Fruit fly (Drosophila melanogaster) whole organism, prepupa: ENCODE measurements around the gene CG33325.
A peak's percentile ranks its signal among the peaks of the same experiment; 100 is the strongest.

Experiments
- CG10669 ChIP-seq: fragments of 200-800 bp; sonication (Bioruptor generic); optimal IDR thresholded peaks from 3 replicates; lab custom pipeline; 2018; ENCODE audit warnings: missing biosample characterization, mild to moderate bottlenecking, missing genetic modification characterization, moderate library complexity
- CG11294 ChIP-seq: fragments of 200-800 bp; sonication (Bioruptor generic); IDR thresholded peaks from 2 replicates; pipeline ENCODE4 v1.3.6; 2022; ENCODE audit warnings: missing biosample characterization, missing genetic modification characterization
- CG15336 ChIP-seq: fragments of 200-800 bp; sonication (Bioruptor generic); IDR thresholded peaks from 2 replicates; pipeline ENCODE4 v1.3.6; 2022; ENCODE audit warnings: missing biosample characterization, missing genetic modification characterization
- CG16779 ChIP-seq: fragments of 200-800 bp; sonication (Bioruptor generic); optimal IDR thresholded peaks from 3 replicates; lab custom pipeline; 2017; ENCODE audit warnings: missing biosample characterization, mild to moderate bottlenecking, missing genetic modification characterization
- CG3032 ChIP-seq: fragments of 200-800 bp; optimal IDR thresholded peaks from 2 replicates; lab custom pipeline; 2019; ENCODE audit warnings: missing biosample characterization, mild to moderate bottlenecking, missing genetic modification characterization, moderate library complexity
- CG31627 ChIP-seq: fragments of 200-800 bp; sonication (Bioruptor generic); optimal IDR thresholded peaks from 3 replicates; lab custom pipeline; 2016; ENCODE audit warnings: missing biosample characterization, missing genetic modification characterization
- CG32006 ChIP-seq: fragments of 200-800 bp; sonication (Bioruptor generic); optimal IDR thresholded peaks from 3 replicates; lab custom pipeline; 2017; ENCODE audit warnings: missing biosample characterization, mild to moderate bottlenecking, missing genetic modification characterization
- CG3919 ChIP-seq: fragments of 200-800 bp; sonication (Bioruptor generic); optimal IDR thresholded peaks from 3 replicates; lab custom pipeline; 2016; ENCODE audit warnings: missing biosample characterization, missing genetic modification characterization
- CG6163 ChIP-seq: fragments of 200-800 bp; sonication (Bioruptor generic); IDR thresholded peaks from 3 replicates; pipeline ENCODE4 v1.3.6; 2022; ENCODE audit warnings: missing biosample characterization, missing genetic modification characterization
- CG6792 ChIP-seq: fragments of 200-800 bp; sonication (Bioruptor generic); optimal IDR thresholded peaks from 3 replicates; lab custom pipeline; 2016; ENCODE audit warnings: missing biosample characterization, missing genetic modification characterization
- CG6854 ChIP-seq: fragments of 200-800 bp; sonication (Bioruptor generic); optimal IDR thresholded peaks from 2 replicates; lab custom pipeline; 2017; ENCODE audit warnings: missing biosample characterization, mild to moderate bottlenecking, missing genetic modification characterization
- CG8119 ChIP-seq: fragments of 200-800 bp; sonication (Bioruptor generic); IDR thresholded peaks from 3 replicates; pipeline ENCODE4 v1.3.6; 2022; ENCODE audit warnings: missing biosample characterization, missing genetic modification characterization
- CG8319 ChIP-seq: fragments of 200-800 bp; sonication (Bioruptor generic); optimal IDR thresholded peaks from 3 replicates; lab custom pipeline; 2016; ENCODE audit warnings: missing biosample characterization, missing genetic modification characterization
- CG8632 ChIP-seq: fragments of 200-800 bp; sonication (Bioruptor generic); optimal IDR thresholded peaks from 3 replicates; lab custom pipeline; 2016; ENCODE audit warnings: missing biosample characterization, missing genetic modification characterization
- CG9139 ChIP-seq: fragments of 200-800 bp; sonication (Bioruptor generic); optimal IDR thresholded peaks from 3 replicates; lab custom pipeline; 2017; ENCODE audit warnings: missing biosample characterization, mild to moderate bottlenecking, missing genetic modification characterization
- Eip75B ChIP-seq: fragments of 200-800 bp; sonication (Bioruptor generic); optimal IDR thresholded peaks from 3 replicates; lab custom pipeline; 2016; ENCODE audit warnings: missing biosample characterization, missing genetic modification characterization
- Eip93F ChIP-seq: fragments of 200-800 bp; sonication (Bioruptor generic); optimal IDR thresholded peaks from 2 replicates; lab custom pipeline; 2016; ENCODE audit warnings: missing biosample characterization, mild to moderate bottlenecking, missing genetic modification characterization
- Ets21C ChIP-seq: fragments of 200-800 bp; sonication (Bioruptor generic); optimal IDR thresholded peaks from 3 replicates; lab custom pipeline; 2016; ENCODE audit warnings: missing biosample characterization, missing genetic modification characterization
- Ets96B ChIP-seq: fragments of 200-800 bp; optimal IDR thresholded peaks from 2 replicates; lab custom pipeline; 2019; ENCODE audit warnings: missing biosample characterization, mild to moderate bottlenecking, missing genetic modification characterization, moderate library complexity
- Gug ChIP-seq: fragments of 200-800 bp; sonication (Bioruptor generic); IDR thresholded peaks from 2 replicates; pipeline ENCODE4 v1.3.6; 2022; ENCODE audit warnings: missing biosample characterization, missing genetic modification characterization
- Hr39 ChIP-seq: fragments of 200-800 bp; sonication (Bioruptor generic); optimal IDR thresholded peaks from 2 replicates; lab custom pipeline; 2016; ENCODE audit warnings: missing biosample characterization, missing genetic modification characterization
- Hr4 ChIP-seq: fragments of 200-800 bp; sonication (Bioruptor generic); optimal IDR thresholded peaks from 3 replicates; lab custom pipeline; 2016; ENCODE audit warnings: missing biosample characterization, missing genetic modification characterization
- Lpt ChIP-seq: fragments of 200-800 bp; sonication (Bioruptor generic); optimal IDR thresholded peaks from 3 replicates; lab custom pipeline; 2016; ENCODE audit warnings: missing biosample characterization, missing genetic modification characterization
- Met ChIP-seq: fragments of 200-800 bp; sonication (Bioruptor generic); optimal IDR thresholded peaks from 3 replicates; lab custom pipeline; 2016; ENCODE audit warnings: missing biosample characterization, missing genetic modification characterization
- OdsH ChIP-seq: fragments of 200-800 bp; sonication (Bioruptor generic); optimal IDR thresholded peaks from 3 replicates; lab custom pipeline; 2016; ENCODE audit warnings: missing biosample characterization, missing genetic modification characterization
- Smox ChIP-seq: fragments of 200-800 bp; sonication (Bioruptor generic); optimal IDR thresholded peaks from 3 replicates; lab custom pipeline; 2016; ENCODE audit warnings: missing biosample characterization, missing genetic modification characterization
- Sox102F ChIP-seq: fragments of 200-800 bp; sonication (Bioruptor generic); optimal IDR thresholded peaks from 2 replicates; lab custom pipeline; 2016; ENCODE audit warnings: missing biosample characterization, mild to moderate bottlenecking, missing genetic modification characterization
- Sox14 ChIP-seq: fragments of 200-800 bp; sonication (Bioruptor generic); optimal IDR thresholded peaks from 3 replicates; lab custom pipeline; 2016; ENCODE audit warnings: missing biosample characterization, missing genetic modification characterization
- Sox15 ChIP-seq: fragments of 200-800 bp; sonication (Bioruptor generic); optimal IDR thresholded peaks from 3 replicates; lab custom pipeline; 2016; ENCODE audit warnings: missing biosample characterization, missing genetic modification characterization
- achi ChIP-seq: fragments of 200-800 bp; sonication (Bioruptor generic); optimal IDR thresholded peaks from 3 replicates; lab custom pipeline; 2016; ENCODE audit warnings: missing biosample characterization, missing genetic modification characterization
- acj6 ChIP-seq: fragments of 200-800 bp; sonication (Bioruptor generic); optimal IDR thresholded peaks from 3 replicates; lab custom pipeline; 2016; ENCODE audit warnings: missing biosample characterization, missing genetic modification characterization
- cyc ChIP-seq: fragments of 200-800 bp; sonication (Bioruptor generic); optimal IDR thresholded peaks from 3 replicates; lab custom pipeline; 2016; ENCODE audit warnings: missing biosample characterization, missing genetic modification characterization
- dac ChIP-seq: fragments of 200-800 bp; sonication (Bioruptor generic); optimal IDR thresholded peaks from 2 replicates; lab custom pipeline; 2017; ENCODE audit warnings: missing biosample characterization, mild to moderate bottlenecking, missing genetic modification characterization
- dsx ChIP-seq: fragments of 200-800 bp; optimal IDR thresholded peaks from 3 replicates; lab custom pipeline; 2019; ENCODE audit warnings: missing biosample characterization, mild to moderate bottlenecking, missing genetic modification characterization, moderate library complexity; ENCODE audit not compliant: poor library complexity, severe bottlenecking
- eg ChIP-seq: fragments of 200-800 bp; sonication (Bioruptor generic); IDR thresholded peaks from 3 replicates; pipeline ENCODE4 v1.3.6; 2022; ENCODE audit warnings: missing biosample characterization, missing genetic modification characterization
- esn ChIP-seq: fragments of 200-800 bp; sonication (Bioruptor generic); optimal IDR thresholded peaks from 2 replicates; lab custom pipeline; 2016; ENCODE audit warnings: missing biosample characterization, mild to moderate bottlenecking, missing genetic modification characterization, moderate library complexity
- fd59A ChIP-seq: fragments of 200-800 bp; sonication (Bioruptor generic); optimal IDR thresholded peaks from 2 replicates; lab custom pipeline; 2017; ENCODE audit warnings: missing biosample characterization, mild to moderate bottlenecking, missing genetic modification characterization, missing genetic modification reagents
- fd85E ChIP-seq: fragments of 200-800 bp; sonication (Bioruptor generic); optimal IDR thresholded peaks from 3 replicates; lab custom pipeline; 2016; ENCODE audit warnings: missing biosample characterization, missing genetic modification characterization
- fkh ChIP-seq: fragments of 200-800 bp; sonication (Bioruptor generic); optimal IDR thresholded peaks from 3 replicates; lab custom pipeline; 2017; ENCODE audit warnings: missing biosample characterization, mild to moderate bottlenecking, missing genetic modification characterization, moderate library complexity
- lz ChIP-seq: fragments of 200-800 bp; sonication (Bioruptor generic); optimal IDR thresholded peaks from 3 replicates; lab custom pipeline; 2016; ENCODE audit warnings: missing biosample characterization, missing genetic modification characterization
- net ChIP-seq: fragments of 200-800 bp; sonication (Bioruptor generic); optimal IDR thresholded peaks from 3 replicates; lab custom pipeline; 2016; ENCODE audit warnings: missing biosample characterization, missing genetic modification characterization
- spab ChIP-seq: fragments of 200-800 bp; sonication (Bioruptor generic); optimal IDR thresholded peaks from 2 replicates; lab custom pipeline; 2017; ENCODE audit warnings: missing biosample characterization, mild to moderate bottlenecking, missing genetic modification characterization, missing genetic modification reagents
- svp ChIP-seq: fragments of 200-800 bp; sonication (Bioruptor generic); peaks from one replicate; lab custom pipeline; 2016; ENCODE audit warnings: missing biosample characterization, missing genetic modification characterization
- topi ChIP-seq: fragments of 200-800 bp; sonication (Bioruptor generic); optimal IDR thresholded peaks from 3 replicates; lab custom pipeline; 2016; ENCODE audit warnings: missing biosample characterization, missing genetic modification characterization
- vri ChIP-seq: fragments of 200-800 bp; sonication (Bioruptor generic); optimal IDR thresholded peaks from 3 replicates; lab custom pipeline; 2016; ENCODE audit warnings: missing biosample characterization, mild to moderate bottlenecking, missing genetic modification characterization

Gene CG33325

dm6 chr3R:8699230-8699629, 19.4 kb upstream of the CG33325 start:
- TF ChIP-seq Sox15 (no peak), dac (GFP tag; lab: Kevin White, UChicago) (no peak), CG6163 (GFP tag; lab: Robert Waterston, UW) (no peak), achi (GFP tag; lab: Kevin White, UChicago) (no peak), CG8319 (GFP tag; lab: Kevin White, UChicago) (no peak), CG32006 (GFP tag; lab: Kevin White, UChicago) (no peak), Met (GFP tag; lab: Kevin White, UChicago) (no peak), Ets96B (tag; lab: Kevin White, UChicago) (no peak), Sox14 (GFP tag; lab: Kevin White, UChicago) (no peak), Eip93F (GFP tag; lab: Kevin White, UChicago) (no peak), cyc (GFP tag; lab: Kevin White, UChicago) (no peak), eg (no peak), svp (GFP tag; lab: Kevin White, UChicago) (no peak), Lpt (GFP tag; lab: Kevin White, UChicago) (no peak)

- TF ChIP-seq CG6854 (GFP tag; lab: Kevin White, UChicago) (no peak), fd59A (GFP tag; lab: Kevin White, UChicago) (no peak), Hr39 (GFP tag; lab: Kevin White, UChicago) (no peak), Met (GFP tag; lab: Kevin White, UChicago) (no peak), CG10669 (GFP tag; lab: Kevin White, UChicago) (no peak), Gug (no peak)
- TF ChIP-seq, all 60 proteins: peak for 0
Measured at dm6 chr3R:8697772-8698259, 18.0 kb upstream of the CG33325 start, which contains the start of gene hb. TSS of gene hb (minus strand) at chr3R:8697822.

DNA sequence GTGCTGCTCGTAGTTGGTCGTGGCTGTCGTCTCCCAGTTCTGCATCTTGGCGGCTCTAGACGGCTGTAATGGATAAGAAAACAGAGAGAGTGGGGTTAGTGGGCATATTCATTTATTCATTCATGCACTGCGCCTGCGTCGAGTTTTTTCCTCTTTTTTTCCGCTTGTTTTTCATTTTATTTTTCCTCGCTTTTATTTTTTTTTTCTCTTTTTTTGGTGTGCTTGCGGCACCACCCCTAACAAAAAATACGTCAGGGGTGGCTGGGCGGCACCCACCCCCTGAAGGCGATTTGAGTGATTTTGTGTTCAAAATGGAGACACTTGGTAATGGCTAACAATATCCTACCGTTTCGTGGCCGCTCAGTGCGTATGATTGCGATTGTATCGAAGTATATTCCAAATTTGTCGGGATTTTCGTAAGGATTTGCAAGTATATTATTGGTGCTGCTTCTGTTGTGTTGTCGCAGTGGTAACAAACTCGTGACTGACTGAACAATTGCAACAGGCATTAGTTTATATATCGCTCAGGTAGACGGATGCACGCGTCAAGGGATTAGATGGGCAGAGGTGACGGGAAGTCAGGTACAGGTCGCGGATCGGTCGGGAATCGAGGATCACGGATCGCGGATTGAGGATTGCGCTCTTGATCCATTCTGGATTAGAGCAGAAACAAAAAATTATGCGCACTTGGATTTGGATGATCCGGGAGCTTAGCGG, 14.4 kb upstream of the CG33325 start:
- TF ChIP-seq CG8632 (GFP tag; lab: Kevin White, UChicago) = peak; percentile 73
- peak; percentile 75 for TF ChIP-seq CG3032 (tag; lab: Kevin White, UChicago)
- no peak for TF ChIP-seq CG31627
- peak; percentile 95 for TF ChIP-seq CG9139 (GFP tag; lab: Kevin White, UChicago)
- no peak for TF ChIP-seq Eip93F (GFP tag; lab: Kevin White, UChicago)
- no peak for TF ChIP-seq dsx (GFP tag; lab: Kevin White, UChicago)
- TF ChIP-seq eg = peak; percentile 99
- TF ChIP-seq fd85E = peak; percentile 21
- peak; percentile 62 for TF ChIP-seq dac (GFP tag; lab: Kevin White, UChicago)
- TF ChIP-seq Sox102F (GFP tag; lab: Kevin White, UChicago) = peak; percentile 67
- peak; percentile 3 for TF ChIP-seq fkh (GFP tag; lab: Kevin White, UChicago)
- peak; percentile 91 for TF ChIP-seq CG15336 (GFP tag; lab: Robert Waterston, UW)
- TF ChIP-seq Met (GFP tag; lab: Kevin White, UChicago) = peak; percentile 52
- peak; percentile 80 for TF ChIP-seq Gug
- TF ChIP-seq CG6854 (GFP tag; lab: Kevin White, UChicago) = no peak
- TF ChIP-seq vri (GFP tag; lab: Kevin White, UChicago) = peak; percentile 56
- peak; percentile 55 for TF ChIP-seq Eip75B (GFP tag; lab: Kevin White, UChicago)
- no peak for TF ChIP-seq Ets21C (GFP tag; lab: Kevin White, UChicago)
- peak; percentile 68; the same call in 1 of the 2 replicates for TF ChIP-seq CG11294
- peak; percentile 16 for TF ChIP-seq CG6792
- TF ChIP-seq CG8119 (GFP tag; lab: Robert Waterston, UW) = peak; percentile 94
- TF ChIP-seq Smox (GFP tag; lab: Kevin White, UChicago) = no peak
- no peak for TF ChIP-seq lz (GFP tag; lab: Kevin White, UChicago)
- TF ChIP-seq CG10669 (GFP tag; lab: Kevin White, UChicago) = peak; percentile 81
- TF ChIP-seq topi (GFP tag; lab: Kevin White, UChicago) = peak; percentile 32
- TF ChIP-seq esn (GFP tag; lab: Kevin White, UChicago) = no peak
- TF ChIP-seq net (GFP tag; lab: Kevin White, UChicago) = peak; percentile 91
- TF ChIP-seq spab (GFP tag; lab: Kevin White, UChicago) = peak; percentile 88
- TF ChIP-seq acj6 (GFP tag; lab: Kevin White, UChicago) = peak; percentile 21
- no peak for TF ChIP-seq cyc (GFP tag; lab: Kevin White, UChicago)
- peak; percentile 42 for TF ChIP-seq fd59A (GFP tag; lab: Kevin White, UChicago)
- TF ChIP-seq CG16779 (tag; lab: Kevin White, UChicago) = peak; percentile 94
- no peak for TF ChIP-seq Sox15
- peak; percentile 64 for TF ChIP-seq OdsH (GFP tag; lab: Kevin White, UChicago)
- peak; percentile 65 for TF ChIP-seq Hr4 (GFP tag; lab: Kevin White, UChicago)
- peak; percentile 80 for TF ChIP-seq CG3919 (GFP tag; lab: Kevin White, UChicago)
